Fruit fly (Drosophila melanogaster): Measurements from ENCODE around the gene DIP1.

The DIP1 gene

DNA sequence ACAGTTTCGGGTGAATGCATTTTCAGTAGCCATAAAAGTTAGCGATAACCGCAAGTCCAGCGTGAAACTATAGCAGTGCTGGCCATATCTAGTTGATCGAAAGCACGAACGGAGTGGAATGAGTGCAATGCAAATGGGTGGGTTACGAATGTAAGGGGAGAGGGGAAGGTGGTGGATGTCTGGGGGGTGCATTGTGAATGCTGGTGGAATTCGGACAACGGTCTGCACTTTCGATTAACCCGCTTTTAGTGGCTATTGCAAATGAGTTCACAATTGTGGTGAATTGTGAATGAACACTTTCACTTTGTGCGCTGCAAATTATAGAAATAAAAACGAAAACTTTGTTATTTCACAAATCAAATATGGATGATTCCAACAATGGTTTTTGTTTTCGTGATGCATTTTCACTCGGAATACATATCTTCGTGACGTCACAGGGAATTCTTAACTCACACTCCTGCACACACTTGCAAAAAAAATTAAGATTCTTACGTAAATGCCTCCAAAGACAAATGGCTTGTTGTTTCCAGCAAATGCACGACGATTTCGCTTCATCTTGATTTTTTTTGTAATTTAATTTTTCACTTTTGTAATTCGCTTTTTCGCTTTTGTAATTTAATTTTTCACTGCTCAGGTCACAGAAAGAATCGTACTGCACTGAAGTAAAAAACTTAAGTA is at the start of gene DIP1:
Gene DIP1 (minus strand): TSS at position 667 of the 678 bp plus-strand sequence.
- TF ChIP-seq CG10631 (GFP tag; optimal IDR thresholded peaks at IDR 0.05): peak; percentile 55
- no peak for TF ChIP-seq dac (GFP tag; optimal IDR thresholded peaks at IDR 0.05)
- TF ChIP-seq Hr39 (GFP tag; optimal IDR thresholded peaks at IDR 0.05): peak; percentile 62
- peak; percentile 46 for TF ChIP-seq CG34406 (GFP tag; optimal IDR thresholded peaks at IDR 0.05)
- TF ChIP-seq Met (GFP tag; optimal IDR thresholded peaks at IDR 0.05): peak; percentile 72
- TF ChIP-seq vri (GFP tag; optimal IDR thresholded peaks at IDR 0.05): peak; percentile 78
- TF ChIP-seq esn (GFP tag; optimal IDR thresholded peaks at IDR 0.05): peak; percentile 80
- TF ChIP-seq lz (GFP tag; optimal IDR thresholded peaks at IDR 0.05): peak; percentile 65
- TF ChIP-seq CG6808 (GFP tag; optimal IDR thresholded peaks at IDR 0.05): peak; percentile 30
- TF ChIP-seq Eip78C (GFP tag): peak; percentile 94
- TF ChIP-seq net (GFP tag; optimal IDR thresholded peaks at IDR 0.05): peak; percentile 75
- peak; percentile 39 for TF ChIP-seq CG11762 (GFP tag; optimal IDR thresholded peaks at IDR 0.05; ENCODE audit: insufficient read depth)
- TF ChIP-seq CG8319 (GFP tag; optimal IDR thresholded peaks at IDR 0.05): peak; percentile 3
- no peak for TF ChIP-seq fd59A (GFP tag; optimal IDR thresholded peaks at IDR 0.05)
- TF ChIP-seq dsx (GFP tag; optimal IDR thresholded peaks at IDR 0.05; ENCODE audit: poor library complexity, severe bottlenecking): peak; percentile 44
- TF ChIP-seq CG8119 (GFP tag; IDR thresholded peaks at IDR 0.05): peak; percentile 43; the same call in 2 of the 3 replicates
- TF ChIP-seq ss (GFP tag; optimal IDR thresholded peaks at IDR 0.05): peak; percentile 43 to 51
- TF ChIP-seq salr (GFP tag; optimal IDR thresholded peaks at IDR 0.05): peak in 1 of 2 experiments; percentile 46
- TF ChIP-seq Hr4 (GFP tag; optimal IDR thresholded peaks at IDR 0.05): peak; percentile 33
- peak; percentile 60 for TF ChIP-seq OdsH (GFP tag; optimal IDR thresholded peaks at IDR 0.05)
- peak; percentile 58 for TF ChIP-seq CG7368 (GFP tag; optimal IDR thresholded peaks at IDR 0.05)
- peak; percentile 33; the same call in 1 of the 3 replicates for TF ChIP-seq eg (GFP tag; IDR thresholded peaks at IDR 0.05)
- TF ChIP-seq CG4318 (GFP tag; optimal IDR thresholded peaks at IDR 0.05): no peak
- TF ChIP-seq fkh (GFP tag; optimal IDR thresholded peaks at IDR 0.05): no peak
- TF ChIP-seq Eip75B (GFP tag; optimal IDR thresholded peaks at IDR 0.05): peak; percentile 73
- peak; percentile 61 for TF ChIP-seq achi (GFP tag; optimal IDR thresholded peaks at IDR 0.05)
- TF ChIP-seq Gug (GFP tag; IDR thresholded peaks at IDR 0.05): peak; percentile 61
- peak; percentile 7 for TF ChIP-seq CG3032 (tag; optimal IDR thresholded peaks at IDR 0.05)
- TF ChIP-seq Ets96B (tag; optimal IDR thresholded peaks at IDR 0.05): peak; percentile 61
- peak; percentile 75 for TF ChIP-seq CG3919 (GFP tag; optimal IDR thresholded peaks at IDR 0.05)
- peak; percentile 56 for TF ChIP-seq CG31627 (GFP tag; optimal IDR thresholded peaks at IDR 0.05)
- TF ChIP-seq CG16779 (tag; optimal IDR thresholded peaks at IDR 0.05): peak; percentile 49
- TF ChIP-seq CG32006 (GFP tag; optimal IDR thresholded peaks at IDR 0.05): peak; percentile 59
- no peak for TF ChIP-seq Sox15 (GFP tag; optimal IDR thresholded peaks at IDR 0.05)
- peak; percentile 51 for TF ChIP-seq CG8632 (GFP tag; optimal IDR thresholded peaks at IDR 0.05)
- peak; percentile 78 for TF ChIP-seq Sox14 (GFP tag; optimal IDR thresholded peaks at IDR 0.05)
- peak; percentile 42 for TF ChIP-seq Lpt (GFP tag; optimal IDR thresholded peaks at IDR 0.05)
- peak; percentile 83 for TF ChIP-seq Sox102F (GFP tag; optimal IDR thresholded peaks at IDR 0.05)
- peak; percentile 54 for TF ChIP-seq cyc (GFP tag; optimal IDR thresholded peaks at IDR 0.05)
- TF ChIP-seq CG6276 (GFP tag; optimal IDR thresholded peaks at IDR 0.05): peak; percentile 14
- TF ChIP-seq Hr38 (GFP tag; optimal IDR thresholded peaks at IDR 0.05): no peak
- TF ChIP-seq svp (GFP tag): peak; percentile 88
- TF ChIP-seq CG11902 (GFP tag; optimal IDR thresholded peaks at IDR 0.05): no peak
- TF ChIP-seq fd85E (GFP tag; optimal IDR thresholded peaks at IDR 0.05): peak; percentile 8
- TF ChIP-seq acj6 (GFP tag; optimal IDR thresholded peaks at IDR 0.05): peak; percentile 66
- TF ChIP-seq Blimp-1 (GFP tag; optimal IDR thresholded peaks at IDR 0.05): peak; percentile 47
- TF ChIP-seq Ets21C (GFP tag; optimal IDR thresholded peaks at IDR 0.05): peak; percentile 27
- peak; percentile 25 for TF ChIP-seq CG1621 (tag; optimal IDR thresholded peaks at IDR 0.05)
- TF ChIP-seq pdm3 (GFP tag; optimal IDR thresholded peaks at IDR 0.05): peak; percentile 84
- no peak for TF ChIP-seq CG11294 (GFP tag; IDR thresholded peaks at IDR 0.05)
- peak; percentile 77 for TF ChIP-seq topi (GFP tag; optimal IDR thresholded peaks at IDR 0.05)

Measured in whole organism, prepupa.